Fruit fly (Drosophila melanogaster): ENCODE results near the gene CG6276.
A peak's percentile ranks its signal among the peaks of the same experiment; 100 is the strongest.

The CG6276 gene

DNA sequence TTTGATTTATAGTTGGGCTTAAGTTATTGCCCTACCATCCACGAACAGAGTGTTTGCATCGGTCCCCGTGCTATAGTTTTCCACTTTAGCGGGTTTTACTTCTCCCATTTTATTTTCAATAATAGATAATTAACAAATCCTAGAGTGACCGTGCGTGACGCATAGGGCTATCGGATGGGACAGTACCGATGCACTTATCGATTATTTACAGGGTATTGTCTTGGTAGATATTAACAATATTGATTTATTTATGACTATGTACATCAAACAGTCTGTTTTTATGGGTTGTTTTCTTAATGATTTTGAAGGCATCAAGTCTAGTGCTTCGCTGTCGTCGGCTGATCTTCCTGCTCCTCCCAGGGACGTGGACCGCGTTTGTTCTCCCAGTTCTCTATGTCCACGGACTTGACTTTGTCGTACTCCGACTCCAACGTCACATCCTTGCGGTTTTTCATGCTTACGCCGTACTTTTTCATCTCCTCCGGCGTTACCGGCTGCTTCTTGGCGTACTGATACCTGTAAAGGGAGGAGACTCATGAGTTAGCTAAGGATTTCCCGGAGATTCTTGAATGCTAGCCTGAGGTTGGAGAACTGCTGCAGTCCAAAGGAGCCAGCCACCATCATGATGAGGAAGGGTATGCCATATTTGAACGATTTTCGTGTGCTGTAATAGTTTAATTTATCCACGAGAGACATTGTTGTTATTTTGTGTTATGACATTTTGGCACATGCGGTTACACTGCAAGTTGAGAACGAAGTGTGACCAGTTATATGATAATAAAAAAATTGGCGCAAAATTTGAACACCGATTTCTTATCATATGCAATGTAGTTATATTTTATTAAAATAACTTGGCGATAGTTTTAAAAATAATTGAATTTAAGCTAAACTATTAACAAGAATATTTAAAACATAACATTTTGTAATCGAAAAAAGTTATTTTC lies 41.7 kb downstream of the CG6276 start, which contains the start of the genes MRG15 and Tm1 (continued):
- peak; percentile 80 for TF ChIP-seq bbx (GFP tag; IDR thresholded peaks at IDR 0.05; ENCODE audit: partially characterized antibody)
- no peak for TF ChIP-seq CG6272 (GFP tag; IDR thresholded peaks at IDR 0.05)
- no peak for TF ChIP-seq Kr (GFP tag; optimal IDR thresholded peaks at IDR 0.05)
- TF ChIP-seq HLH4C (GFP tag; IDR thresholded peaks at IDR 0.05; ENCODE audit: partially characterized antibody): peak; percentile 68
- TF ChIP-seq zen2 (GFP tag; IDR thresholded peaks at IDR 0.05; ENCODE audit: partially characterized antibody): peak; percentile 63; the same call in 1 of the 3 replicates
- TF ChIP-seq CG34422 (GFP tag; IDR thresholded peaks at IDR 0.05): peak; percentile 29; the same call in 1 of the 3 replicates
- no peak for TF ChIP-seq slbo (GFP tag; IDR thresholded peaks at IDR 0.05)
- peak; percentile 70 for TF ChIP-seq unc-4 (GFP tag; IDR thresholded peaks at IDR 0.05; ENCODE audit: partially characterized antibody)
- peak; percentile 77 for TF ChIP-seq zen (tag; optimal IDR thresholded peaks at IDR 0.05)
- TF ChIP-seq tna (GFP tag; IDR thresholded peaks at IDR 0.05; ENCODE audit: partially characterized antibody): peak; percentile 58
- no peak for TF ChIP-seq CG7372 (GFP tag; IDR thresholded peaks at IDR 0.05)
- peak; percentile 19 for TF ChIP-seq CG14710 (tag; optimal IDR thresholded peaks at IDR 0.05)
- TF ChIP-seq stwl (tag; optimal IDR thresholded peaks at IDR 0.05): peak; percentile 19
- peak; percentile 9 for TF ChIP-seq CG2120 (GFP tag; optimal IDR thresholded peaks at IDR 0.05)
- TF ChIP-seq YL-1 (GFP tag; optimal IDR thresholded peaks at IDR 0.05): peak; percentile 50
- no peak for TF ChIP-seq Dbx (GFP tag; IDR thresholded peaks at IDR 0.05)
- TF ChIP-seq CG8290 (GFP tag; optimal IDR thresholded peaks at IDR 0.05): no peak
- TF ChIP-seq CG8290 (tag; optimal IDR thresholded peaks at IDR 0.05): peak in 1 of 2 experiments; percentile 30
- peak in 1 of 2 experiments; percentile 95 for TF ChIP-seq Pdp1 (GFP tag; optimal IDR thresholded peaks at IDR 0.05)
- peak; percentile 55 for TF ChIP-seq cad (GFP tag; optimal IDR thresholded peaks at IDR 0.05)
- TF ChIP-seq sens (GFP tag): peak; percentile 79
- TF ChIP-seq pzg (GFP tag; optimal IDR thresholded peaks at IDR 0.05): peak; percentile 55
- TF ChIP-seq tgo (GFP tag; IDR thresholded peaks at IDR 0.05): no peak
- TF ChIP-seq row (GFP tag; IDR thresholded peaks at IDR 0.05): peak; percentile 39; the same call in 2 of the 3 replicates
- no peak for TF ChIP-seq kni (GFP tag; optimal IDR thresholded peaks at IDR 0.05)
- no peak for TF ChIP-seq CG2202 (tag; optimal IDR thresholded peaks at IDR 0.05)
- TF ChIP-seq HmgD (GFP tag; optimal IDR thresholded peaks at IDR 0.05): no peak
- TF ChIP-seq sqz (GFP tag; optimal IDR thresholded peaks at IDR 0.05): peak; percentile 89
- TF ChIP-seq H2.0 (GFP tag; IDR thresholded peaks at IDR 0.05): no peak
- TF ChIP-seq vvl (GFP tag; IDR thresholded peaks at IDR 0.05): peak; percentile 27; the same call in 1 of the 2 replicates
- no peak for TF ChIP-seq CG12236 (GFP tag; optimal IDR thresholded peaks at IDR 0.05)
- peak; percentile 38 for TF ChIP-seq CG15514 (GFP tag; optimal IDR thresholded peaks at IDR 0.05)
- no peak for TF ChIP-seq CG12219 (GFP tag; optimal IDR thresholded peaks at IDR 0.05)
- TF ChIP-seq CG3847 (GFP tag; IDR thresholded peaks at IDR 0.05): peak; percentile 31; the same call in 1 of the 2 replicates
- TF ChIP-seq CG15073 (GFP tag; optimal IDR thresholded peaks at IDR 0.05): no peak
- TF ChIP-seq phol (tag; optimal IDR thresholded peaks at IDR 0.05): peak; percentile 45
- TF ChIP-seq CG9797 (GFP tag; optimal IDR thresholded peaks at IDR 0.05): peak; percentile 82
- TF ChIP-seq jumu (GFP tag; optimal IDR thresholded peaks at IDR 0.05): peak; percentile 27
- peak; percentile 78 for TF ChIP-seq BEAF-32 (GFP tag; optimal IDR thresholded peaks at IDR 0.05)
- no peak for TF ChIP-seq schlank (tag; optimal IDR thresholded peaks at IDR 0.05)
- no peak for TF ChIP-seq tll (GFP tag; optimal IDR thresholded peaks at IDR 0.05)
- TF ChIP-seq Dref (GFP tag; IDR thresholded peaks at IDR 0.05): peak; percentile 77
- peak; percentile 71 for TF ChIP-seq Dll (GFP tag; IDR thresholded peaks at IDR 0.05; ENCODE audit: partially characterized antibody)
- TF ChIP-seq CG6791 (GFP tag; IDR thresholded peaks at IDR 0.05; ENCODE audit: partially characterized antibody): peak; percentile 61
- peak; percentile 55 for TF ChIP-seq CG1603 (tag; optimal IDR thresholded peaks at IDR 0.05)
- peak; percentile 72 for TF ChIP-seq CG13287 (GFP tag; IDR thresholded peaks at IDR 0.05; ENCODE audit: partially characterized antibody)
- TF ChIP-seq tio (GFP tag; optimal IDR thresholded peaks at IDR 0.05): no peak

Measured in whole organism, embryonic.